Fruit fly (Drosophila melanogaster): ENCODE data around the gene CG2681.

The CG2681 gene

DNA sequence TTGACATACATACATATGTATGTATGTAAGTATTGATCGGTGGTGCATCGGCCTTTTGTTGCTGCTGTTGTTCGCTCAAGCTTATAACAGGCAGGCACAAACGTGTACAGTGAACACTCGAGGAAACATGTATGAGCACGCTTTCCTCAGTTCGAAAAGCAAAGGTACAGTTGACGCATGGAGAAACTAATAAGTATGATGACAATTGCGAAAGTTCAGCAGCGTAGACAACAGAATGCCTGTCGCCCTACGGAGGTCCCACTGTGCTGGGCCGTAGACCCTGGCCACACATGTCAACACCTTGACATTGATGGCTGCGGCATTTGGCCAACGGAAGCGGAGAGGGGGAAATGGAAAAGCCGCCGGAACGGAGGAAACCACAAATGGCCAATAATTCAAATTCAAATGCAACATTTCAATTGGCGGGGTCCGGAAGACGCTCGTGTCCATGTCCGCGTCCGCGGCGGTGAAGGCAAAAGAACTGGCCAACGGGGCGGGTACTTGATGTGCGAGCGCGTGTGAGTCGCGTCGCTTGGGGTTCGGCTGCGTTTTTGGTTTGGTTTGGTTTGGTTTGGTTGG is at the start of gene CG2681:
Gene CG2681, plus strand, starts transcription at position 529 of the 579 bp plus-strand sequence.
- TF ChIP-seq cic (GFP tag; optimal IDR thresholded peaks at IDR 0.05) (no peak), CG7045 (GFP tag; optimal IDR thresholded peaks at IDR 0.05) (no peak), CG33017 (tag; optimal IDR thresholded peaks at IDR 0.05) (no peak), tj (GFP tag; optimal IDR thresholded peaks at IDR 0.05) (no peak), Crg-1 (GFP tag; optimal IDR thresholded peaks at IDR 0.05) (peak; percentile 9), CG5204 (GFP tag; optimal IDR thresholded peaks at IDR 0.05) (no peak), kay (GFP tag; ENCODE audit: borderline replicate concordance) (no peak), CG14711 (tag; optimal IDR thresholded peaks at IDR 0.05) (no peak), bab1 (GFP tag; optimal IDR thresholded peaks at IDR 0.05) (no peak), cnc (optimal IDR thresholded peaks at IDR 0.05) (no peak), CG7101 (tag; optimal IDR thresholded peaks at IDR 0.05) (peak; percentile 42), Mnt (GFP tag; optimal IDR thresholded peaks at IDR 0.05) (peak; percentile 44), CG11617 (GFP tag; optimal IDR thresholded peaks at IDR 0.05) (peak; percentile 7), Hr96 (GFP tag; optimal IDR thresholded peaks at IDR 0.05) (peak; percentile 18), CG12768 (GFP tag; optimal IDR thresholded peaks at IDR 0.05) (no peak), Clk (GFP tag; optimal IDR thresholded peaks at IDR 0.05) (no peak), pad (GFP tag; optimal IDR thresholded peaks at IDR 0.05) (peak; percentile 1), CG1620 (GFP tag; optimal IDR thresholded peaks at IDR 0.05) (no peak), toe (GFP tag; optimal IDR thresholded peaks at IDR 0.05) (peak; percentile 17), ovo (GFP tag; optimal IDR thresholded peaks at IDR 0.05) (no peak)

DNA sequence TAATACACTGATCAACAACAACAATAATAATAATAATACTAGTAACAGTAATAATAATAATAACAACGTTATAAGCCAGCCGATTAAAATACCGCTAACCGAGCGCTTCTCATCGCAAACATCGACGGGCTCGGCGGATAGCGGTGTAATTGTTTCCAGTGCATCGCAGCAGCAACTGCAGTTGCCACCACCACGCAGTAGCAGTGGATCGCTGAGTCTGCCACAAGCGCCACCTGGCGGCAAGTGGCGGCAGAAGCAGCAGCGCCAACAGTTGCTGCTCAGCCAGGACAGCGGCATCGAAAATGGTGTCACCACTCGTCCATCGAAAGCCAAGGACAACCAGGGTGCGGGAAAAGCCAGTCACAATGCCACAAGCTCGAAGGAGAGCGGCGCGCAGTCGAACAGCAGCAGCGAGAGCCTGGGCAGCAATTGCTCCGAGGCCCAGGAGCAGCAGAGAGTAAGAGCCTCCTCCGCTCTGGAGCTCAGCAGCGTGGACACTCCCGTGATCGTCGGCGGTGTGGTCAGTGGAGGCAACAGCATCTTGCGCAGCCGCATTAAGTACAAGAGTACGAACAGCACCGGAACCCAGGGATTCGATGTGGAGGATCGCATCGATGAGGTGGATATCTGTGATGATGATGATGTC is 48.9 kb upstream of the CG2681 start:
- TF ChIP-seq cnc (optimal IDR thresholded peaks at IDR 0.05) (no peak), tj (GFP tag; optimal IDR thresholded peaks at IDR 0.05) (no peak), CG12768 (GFP tag; optimal IDR thresholded peaks at IDR 0.05) (no peak), CG7045 (GFP tag; optimal IDR thresholded peaks at IDR 0.05) (no peak), Crg-1 (GFP tag; optimal IDR thresholded peaks at IDR 0.05) (no peak), Mnt (GFP tag; optimal IDR thresholded peaks at IDR 0.05) (no peak), pad (GFP tag; optimal IDR thresholded peaks at IDR 0.05) (no peak), ovo (GFP tag; optimal IDR thresholded peaks at IDR 0.05) (no peak), CG7101 (tag; optimal IDR thresholded peaks at IDR 0.05) (no peak), kay (GFP tag; ENCODE audit: borderline replicate concordance) (no peak), CG14711 (tag; optimal IDR thresholded peaks at IDR 0.05) (no peak)

DNA sequence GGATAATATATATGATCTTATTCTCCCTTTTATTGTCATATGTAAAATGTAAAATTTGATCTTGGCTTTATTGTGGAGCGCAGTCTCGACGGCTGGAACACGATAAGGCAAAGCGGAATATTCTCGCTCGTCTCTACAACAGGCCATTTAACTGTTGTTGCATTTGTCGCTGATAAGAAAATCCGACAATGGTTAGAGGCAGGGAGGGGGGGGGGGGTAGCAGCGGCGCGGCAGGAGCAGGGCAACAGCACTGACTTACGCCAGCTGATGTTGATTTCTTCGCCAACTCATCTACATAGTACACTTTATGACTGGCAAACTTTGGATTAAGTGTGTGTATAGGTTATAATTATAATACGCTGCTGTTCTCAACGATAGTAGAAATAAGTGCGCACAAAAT is 46.7 kb upstream of the CG2681 start:
- TF ChIP-seq CG12768 (GFP tag; optimal IDR thresholded peaks at IDR 0.05) (no peak), pad (GFP tag; optimal IDR thresholded peaks at IDR 0.05) (no peak), CG7045 (GFP tag; optimal IDR thresholded peaks at IDR 0.05) (no peak), CG14711 (tag; optimal IDR thresholded peaks at IDR 0.05) (no peak), cic (GFP tag; optimal IDR thresholded peaks at IDR 0.05) (peak; percentile 23), CG11617 (GFP tag; optimal IDR thresholded peaks at IDR 0.05) (no peak), cnc (optimal IDR thresholded peaks at IDR 0.05) (peak in 1 of 2 experiments; percentile 22), toe (GFP tag; optimal IDR thresholded peaks at IDR 0.05) (no peak), bab1 (GFP tag; optimal IDR thresholded peaks at IDR 0.05) (no peak), Crg-1 (GFP tag; optimal IDR thresholded peaks at IDR 0.05) (no peak), CG1620 (GFP tag; optimal IDR thresholded peaks at IDR 0.05) (no peak), tj (GFP tag; optimal IDR thresholded peaks at IDR 0.05) (peak; percentile 10), Clk (GFP tag; optimal IDR thresholded peaks at IDR 0.05) (no peak)

DNA sequence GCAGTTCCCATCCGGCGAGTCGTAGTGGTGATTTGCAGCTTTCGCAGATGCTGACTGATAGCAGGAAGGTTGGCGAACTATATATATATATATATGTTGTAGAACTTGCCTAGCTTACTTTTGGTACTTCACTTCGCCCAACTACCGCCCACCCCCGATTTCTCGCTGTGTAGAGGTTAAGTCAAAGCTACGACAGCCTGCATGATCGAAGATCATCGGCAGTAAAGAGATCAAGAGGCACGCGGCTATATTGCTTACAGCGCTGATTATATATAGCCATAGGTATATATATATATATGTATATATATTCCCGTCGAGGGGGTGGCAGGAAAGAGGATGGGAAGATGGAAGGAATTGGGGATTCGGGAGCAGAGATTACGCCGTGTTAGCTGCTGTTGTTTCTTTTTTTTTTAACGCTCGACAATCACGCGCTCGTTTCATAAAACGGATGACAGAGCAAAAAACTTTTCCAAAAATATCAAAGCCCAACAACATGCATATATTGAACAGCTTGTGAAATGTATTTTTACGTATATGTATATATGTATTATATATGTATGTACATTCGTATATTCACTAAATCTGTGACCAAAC is 45.8 kb upstream of the CG2681 start:
- TF ChIP-seq ovo (GFP tag; optimal IDR thresholded peaks at IDR 0.05) = no peak
- peak; percentile 24 for TF ChIP-seq tj (GFP tag; optimal IDR thresholded peaks at IDR 0.05)
- TF ChIP-seq kay (GFP tag; ENCODE audit: borderline replicate concordance) = peak; percentile 68

DNA sequence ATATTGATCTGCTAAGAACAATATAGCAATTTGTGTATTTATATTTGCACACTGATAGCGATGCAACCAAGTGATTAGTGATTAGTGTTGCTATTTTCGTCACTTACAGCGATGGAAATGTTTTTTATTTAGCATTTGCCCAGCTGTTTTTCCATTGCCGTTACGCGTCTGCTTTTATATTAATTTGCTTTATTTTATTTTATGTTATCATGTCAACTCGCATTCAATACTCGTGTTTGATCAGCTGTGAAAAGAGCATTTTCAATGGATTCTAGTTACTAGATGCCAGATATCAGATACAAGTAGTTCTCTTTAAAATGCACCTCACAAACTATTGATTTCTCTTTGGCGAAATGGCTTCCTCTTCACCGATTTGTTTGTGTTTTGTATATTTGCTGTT is 45.1 kb upstream of the CG2681 start:
- TF ChIP-seq Crg-1 (GFP tag; optimal IDR thresholded peaks at IDR 0.05) (peak; percentile 5), CG7101 (tag; optimal IDR thresholded peaks at IDR 0.05) (no peak)

DNA sequence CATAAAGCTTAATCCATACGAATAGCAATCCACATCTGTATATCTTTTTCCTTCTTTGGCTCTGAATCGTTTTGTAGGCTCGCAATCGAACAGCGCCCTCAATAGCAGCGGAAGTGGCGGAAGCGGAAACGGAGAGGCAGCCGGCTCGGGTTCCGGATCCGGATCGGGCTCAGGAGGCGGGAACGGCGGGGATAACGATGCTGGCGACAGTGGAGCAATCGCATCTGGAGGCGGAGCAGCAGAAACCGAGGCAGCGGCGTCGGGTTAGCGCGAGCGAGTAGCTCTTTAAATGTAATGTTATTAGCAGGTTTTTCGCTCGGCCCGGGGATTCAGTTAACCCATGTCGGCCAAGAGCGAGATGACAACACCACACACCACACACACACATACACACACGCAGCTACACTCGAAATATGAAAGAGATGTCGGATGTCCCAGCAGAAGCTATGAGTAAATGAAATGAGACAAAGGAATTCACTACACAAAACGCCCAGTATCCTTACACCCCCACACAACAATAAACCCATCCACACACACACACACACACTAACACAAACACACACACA is 31.4 kb upstream of the CG2681 start:
- no peak for TF ChIP-seq cnc (optimal IDR thresholded peaks at IDR 0.05)
- no peak for TF ChIP-seq Hr96 (GFP tag; optimal IDR thresholded peaks at IDR 0.05)
- TF ChIP-seq CG11617 (GFP tag; optimal IDR thresholded peaks at IDR 0.05) = no peak
- no peak for TF ChIP-seq kay (GFP tag; ENCODE audit: borderline replicate concordance)
- TF ChIP-seq CG1620 (GFP tag; optimal IDR thresholded peaks at IDR 0.05) = no peak
- no peak for TF ChIP-seq CG5204 (GFP tag; optimal IDR thresholded peaks at IDR 0.05)
- no peak for TF ChIP-seq bab1 (GFP tag; optimal IDR thresholded peaks at IDR 0.05)
- TF ChIP-seq toe (GFP tag; optimal IDR thresholded peaks at IDR 0.05) = no peak
- no peak for TF ChIP-seq ovo (GFP tag; optimal IDR thresholded peaks at IDR 0.05)
- no peak for TF ChIP-seq pad (GFP tag; optimal IDR thresholded peaks at IDR 0.05)
- TF ChIP-seq CG7101 (tag; optimal IDR thresholded peaks at IDR 0.05) = no peak
